Worm (Caenorhabditis elegans) whole organism, L4 larva: ENCODE data around the gene F59A7.5.

Source experiments
- ZK546.5 ChIP-seq, 2 experiments: sonication (generic microtip); optimal IDR thresholded peaks; 2 replicates each; lab custom pipeline; 2017; ENCODE audit warnings: missing biosample characterization in 2 of 2, missing genetic modification characterization in 2 of 2
- ama-1 ChIP-seq: fragments of 150-350 bp; optimal IDR thresholded peaks from 2 replicates; lab custom pipeline; 2014; ENCODE audit warnings: inconsistent platforms, mixed read lengths
- ceh-82 ChIP-seq: sonication (generic microtip); optimal IDR thresholded peaks from 2 replicates; lab custom pipeline; 2017; ENCODE audit warnings: missing biosample characterization, missing genetic modification characterization
- ces-1 ChIP-seq: fragments of 150-350 bp; sonication (generic microtip); optimal IDR thresholded peaks from 4 replicates; lab custom pipeline; 2014; ENCODE audit warnings: missing biosample characterization, missing genetic modification reagents, missing genetic modification characterization
- lin-13 ChIP-seq: fragments of 150-350 bp; optimal IDR thresholded peaks from 2 replicates; lab custom pipeline; 2014; ENCODE audit warnings: missing biosample characterization, missing genetic modification reagents, missing genetic modification characterization
- unc-130 ChIP-seq: sonication (generic microtip); optimal IDR thresholded peaks from 2 replicates; lab custom pipeline; 2016; ENCODE audit warnings: missing genetic modification reagents, missing genetic modification characterization, missing compliant biosample characterization
- zip-2 ChIP-seq: fragments of 150-350 bp; optimal IDR thresholded peaks from 2 replicates; lab custom pipeline; 2014; ENCODE audit warnings: missing biosample characterization, missing genetic modification characterization
- ztf-11 ChIP-seq: fragments of 150-350 bp; optimal IDR thresholded peaks from 2 replicates; lab custom pipeline; 2014; ENCODE audit warnings: missing biosample characterization, missing genetic modification characterization

- TF ChIP-seq ZK546.5 (tag; optimal IDR thresholded peaks at IDR 0.05; lab: Kevin White, UChicago) (no peak), ama-1 (no peak), ztf-11 (tag; lab: Kevin White, UChicago) (no peak), ceh-82 (tag; lab: Kevin White, UChicago) (no peak), ces-1 (GFP tag; lab: Kevin White, UChicago) (no peak), lin-13 (no peak), zip-2 (tag; lab: Kevin White, UChicago) (no peak), unc-130 (GFP tag; lab: Kevin White, UChicago) (no peak)
These were observed 50.3 kb downstream of the F59A7.5 start, which contains the start of gene Y40B10A.9 for ce11 chrV:2072807-2073206.
